Worm (Caenorhabditis elegans) whole organism, early embryonic: Measurements from ENCODE around the gene Y37E11B.2.

Source experiments
- B0310.2 ChIP-seq: sonication (generic microtip); optimal IDR thresholded peaks from 2 replicates; lab custom pipeline; 2016; ENCODE audit warnings: mild to moderate bottlenecking, missing genetic modification characterization, missing compliant biosample characterization
- aly-1 ChIP-seq: sonication (generic microtip); optimal IDR thresholded peaks from 2 replicates; lab custom pipeline; 2016; ENCODE audit warnings: missing genetic modification characterization, missing compliant biosample characterization
- ama-1 ChIP-seq: fragments of 150-350 bp; optimal IDR thresholded peaks from 2 replicates; lab custom pipeline; 2014
- ceh-13 ChIP-seq: fragments of 200-800 bp; sonication (Bioruptor generic); optimal IDR thresholded peaks from 2 replicates; lab custom pipeline; 2018; ENCODE audit warnings: mild to moderate bottlenecking, missing genetic modification characterization, missing compliant biosample characterization
- ceh-36 ChIP-seq: sonication (generic microtip); optimal IDR thresholded peaks from 2 replicates; lab custom pipeline; 2016; ENCODE audit warnings: missing genetic modification characterization, inconsistent platforms, missing compliant biosample characterization
- ets-7 ChIP-seq: sonication (generic microtip); optimal IDR thresholded peaks from 2 replicates; lab custom pipeline; 2016; ENCODE audit warnings: missing genotype, missing genetic modification characterization, missing compliant biosample characterization
- flt-1 ChIP-seq: fragments of 200-800 bp; sonication (Bioruptor generic); IDR thresholded peaks from 2 replicates; pipeline ENCODE4 v1.3.6; 2022; ENCODE audit warnings: missing genetic modification characterization, missing compliant biosample characterization
- hmg-4 ChIP-seq: fragments of 200-800 bp; sonication (Bioruptor generic); optimal IDR thresholded peaks from 2 replicates; lab custom pipeline; 2018; ENCODE audit warnings: mild to moderate bottlenecking, missing genetic modification characterization, missing compliant biosample characterization
- hnd-1 ChIP-seq: sonication (generic microtip); optimal IDR thresholded peaks from 2 replicates; lab custom pipeline; 2016; ENCODE audit warnings: missing genetic modification characterization, missing compliant biosample characterization
- pes-1 ChIP-seq: fragments of 200-800 bp; sonication (Bioruptor generic); IDR thresholded peaks from 2 replicates; pipeline ENCODE4 v1.3.6; 2022; ENCODE audit warnings: missing genetic modification reagents, missing genetic modification characterization, missing compliant biosample characterization
- scrt-1 ChIP-seq: fragments of 200-800 bp; sonication (Bioruptor generic); IDR thresholded peaks from 2 replicates; pipeline ENCODE4 v1.3.6; 2022; ENCODE audit warnings: missing genetic modification characterization, missing compliant biosample characterization
- tbx-11 ChIP-seq: fragments of 200-800 bp; sonication (Bioruptor generic); IDR thresholded peaks from 2 replicates; pipeline ENCODE4 v1.3.6; 2022; ENCODE audit warnings: missing genetic modification characterization, missing compliant biosample characterization
- tbx-37 ChIP-seq: fragments of 200-800 bp; sonication (Bioruptor generic); conservative IDR thresholded peaks from 2 replicates; pipeline ENCODE4 v1.3.6; 2022; ENCODE audit warnings: missing genetic modification reagents, missing genetic modification characterization, missing compliant biosample characterization
- tra-4 ChIP-seq: sonication (generic microtip); optimal IDR thresholded peaks from 2 replicates; lab custom pipeline; 2017; ENCODE audit warnings: missing genetic modification characterization, missing compliant biosample characterization

DNA sequence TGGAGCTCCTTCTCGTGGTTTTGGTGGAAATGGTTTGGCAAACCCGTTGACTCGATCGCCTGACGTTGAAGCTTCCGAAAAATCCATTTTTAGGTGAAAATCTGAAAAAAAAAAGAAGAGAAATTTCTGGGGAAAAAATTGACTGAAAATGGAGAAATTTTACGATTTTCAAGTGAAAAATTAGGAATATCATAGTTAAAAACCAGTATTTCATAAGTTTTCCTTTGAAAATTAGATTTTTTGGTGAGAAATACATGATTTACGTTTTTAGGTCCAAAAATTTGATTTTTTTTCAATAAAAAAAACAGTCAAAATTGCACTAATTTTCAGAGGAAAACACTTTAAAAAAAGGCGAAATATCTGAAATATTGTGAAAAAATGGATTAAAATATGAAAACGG lies 15.3 kb downstream of the Y37E11B.2 start, which contains the start of gene taf-2:
- TF ChIP-seq hnd-1 (tag; lab: Kevin White, UChicago) (no peak), hmg-4 (GFP tag; lab: Kevin White, UChicago) (no peak), aly-1 (tag; lab: Kevin White, UChicago) (no peak), pes-1 (GFP tag; lab: Robert Waterston, UW) (no peak), B0310.2 (tag; lab: Kevin White, UChicago) (no peak), ceh-13 (GFP tag; lab: Kevin White, UChicago) (no peak), ama-1 (no peak), flt-1 (GFP tag; lab: Robert Waterston, UW) (no peak), ceh-36 (tag; lab: Kevin White, UChicago) (no peak), tbx-11 (no peak), tra-4 (tag; lab: Kevin White, UChicago) (no peak), scrt-1 (GFP tag; lab: Robert Waterston, UW) (no peak), tbx-37 (GFP tag; lab: Robert Waterston, UW) (no peak), ets-7 (tag; lab: Kevin White, UChicago) (no peak)
